Fruit fly (Drosophila melanogaster): ENCODE measurements around the gene Orc5.

- no peak for TF ChIP-seq psq (GFP tag; optimal IDR thresholded peaks at IDR 0.05)
- TF ChIP-seq pan (optimal IDR thresholded peaks at IDR 0.05), result no peak
Measured at dm6 chr2L:13833058-13833457, 3.4 kb downstream of the Orc5 start, which contains the start of the genes GatC, PolG2 and Polr2C.
